Fruit fly (Drosophila melanogaster) whole organism, embryonic: ENCODE measurements around the gene Cyp1.

ENCODE experiments used
- Ada2b ChIP-seq: fragments of 200-800 bp; sonication (Bioruptor generic); IDR thresholded peaks from 2 replicates; pipeline ENCODE4 v1.3.6; 2022; ENCODE audit warnings: missing biosample characterization, missing genetic modification characterization
- CG12219 ChIP-seq: fragments of 200-800 bp; sonication (Bioruptor generic); optimal IDR thresholded peaks from 3 replicates; lab custom pipeline; 2018; ENCODE audit warnings: missing biosample characterization, mild to moderate bottlenecking, missing genetic modification characterization
- CG12744 ChIP-seq: fragments of 200-800 bp; sonication (Bioruptor generic); optimal IDR thresholded peaks from 2 replicates; lab custom pipeline; 2016; ENCODE audit warnings: missing biosample characterization, missing genetic modification characterization
- CG15011 ChIP-seq: fragments of 200-800 bp; sonication (Bioruptor generic); optimal IDR thresholded peaks from 3 replicates; lab custom pipeline; 2018; ENCODE audit warnings: missing biosample characterization, mild to moderate bottlenecking, missing genetic modification characterization
- CG18262 ChIP-seq: fragments of 200-800 bp; optimal IDR thresholded peaks from 3 replicates; lab custom pipeline; 2019; ENCODE audit warnings: missing biosample characterization, mild to moderate bottlenecking, missing genetic modification characterization, moderate library complexity
- CG2120 ChIP-seq: fragments of 200-800 bp; sonication (Bioruptor generic); optimal IDR thresholded peaks from 3 replicates; lab custom pipeline; 2016; ENCODE audit warnings: missing biosample characterization, missing genetic modification characterization
- CG30403 ChIP-seq: fragments of 200-800 bp; sonication (Bioruptor generic); optimal IDR thresholded peaks from 3 replicates; lab custom pipeline; 2016; ENCODE audit warnings: missing biosample characterization, missing genetic modification characterization
- CG31224 ChIP-seq: fragments of 200-800 bp; sonication (Bioruptor generic); IDR thresholded peaks from 2 replicates; pipeline ENCODE4 v1.3.6; 2022; ENCODE audit warnings: missing biosample characterization, missing genetic modification characterization
- CG3847 ChIP-seq: fragments of 200-800 bp; sonication (Bioruptor generic); IDR thresholded peaks from 2 replicates; pipeline ENCODE4 v1.3.6; 2022; ENCODE audit warnings: missing biosample characterization, missing genetic modification characterization
- CG4328 ChIP-seq: fragments of 200-800 bp; sonication (Bioruptor generic); optimal IDR thresholded peaks from 3 replicates; lab custom pipeline; 2017; ENCODE audit warnings: missing biosample characterization, missing genetic modification reagents, missing genetic modification characterization
- CG43689 ChIP-seq: fragments of 200-800 bp; sonication (Bioruptor generic); IDR thresholded peaks from 2 replicates; pipeline ENCODE4 v1.3.6; 2022; ENCODE audit warnings: missing biosample characterization, missing genetic modification characterization
- CG5180 ChIP-seq: fragments of 200-800 bp; sonication (Bioruptor generic); optimal IDR thresholded peaks from 3 replicates; lab custom pipeline; 2017; ENCODE audit warnings: missing biosample characterization, missing genetic modification characterization, mild to moderate bottlenecking, moderate library complexity, missing genetic modification reagents
- CG5245 ChIP-seq: fragments of 200-800 bp; sonication (Bioruptor generic); optimal IDR thresholded peaks from 3 replicates; lab custom pipeline; 2016; ENCODE audit warnings: missing biosample characterization, missing genetic modification characterization
- CG7745 ChIP-seq: fragments of 200-800 bp; sonication (Bioruptor generic); optimal IDR thresholded peaks from 2 replicates; lab custom pipeline; 2018; ENCODE audit warnings: missing biosample characterization, mild to moderate bottlenecking, missing genetic modification characterization, moderate library complexity
- CG7839 ChIP-seq: fragments of 200-800 bp; sonication (Bioruptor generic); optimal IDR thresholded peaks from 3 replicates; lab custom pipeline; 2018; ENCODE audit warnings: missing biosample characterization, mild to moderate bottlenecking, missing genetic modification characterization, moderate library complexity
- CG8089 ChIP-seq: fragments of 200-800 bp; sonication (Bioruptor generic); optimal IDR thresholded peaks from 3 replicates; lab custom pipeline; 2016; ENCODE audit warnings: missing biosample characterization, missing genetic modification characterization
- CG8924 ChIP-seq: fragments of 200-800 bp; optimal IDR thresholded peaks from 3 replicates; lab custom pipeline; 2019; ENCODE audit warnings: missing biosample characterization, mild to moderate bottlenecking, missing genetic modification characterization, moderate library complexity
- CG9727 ChIP-seq: fragments of 200-800 bp; sonication (Bioruptor generic); optimal IDR thresholded peaks from 3 replicates; lab custom pipeline; 2017; ENCODE audit warnings: missing biosample characterization, mild to moderate bottlenecking, missing genetic modification characterization
- Camta ChIP-seq: fragments of 200-800 bp; sonication (Bioruptor generic); optimal IDR thresholded peaks from 2 replicates; lab custom pipeline; 2016; ENCODE audit warnings: missing biosample characterization, missing genetic modification characterization
- Chrac-16 ChIP-seq: fragments of 200-800 bp; sonication (Bioruptor generic); optimal IDR thresholded peaks from 3 replicates; lab custom pipeline; 2016; ENCODE audit warnings: missing biosample characterization, missing genetic modification characterization
- Eip74EF ChIP-seq, 2 experiments: fragments of 200-800 bp in 1 of 2; fragments of >200 bp in 1 of 2; sonication (Bioruptor generic) in 1 of 2; optimal IDR thresholded peaks; 2 replicates each; lab custom pipeline; 2017 to 2019; ENCODE audit warnings: missing biosample characterization in 2 of 2, missing genetic modification characterization in 2 of 2, mild to moderate bottlenecking in 1 of 2, moderate library complexity in 1 of 2
- Fer2 ChIP-seq: fragments of 200-800 bp; sonication (Bioruptor generic); optimal IDR thresholded peaks from 2 replicates; lab custom pipeline; 2018; ENCODE audit warnings: missing biosample characterization, mild to moderate bottlenecking, missing genetic modification characterization, moderate library complexity
- H15 ChIP-seq: fragments of 200-800 bp; sonication (Bioruptor generic); IDR thresholded peaks from 3 replicates; pipeline ENCODE4 v1.3.6; 2022; ENCODE audit warnings: missing biosample characterization, missing genetic modification characterization
- HLH54F ChIP-seq: fragments of 200-800 bp; sonication (Bioruptor generic); optimal IDR thresholded peaks from 3 replicates; lab custom pipeline; 2016; ENCODE audit warnings: missing biosample characterization, missing genetic modification characterization
- Hey ChIP-seq: fragments of 200-800 bp; sonication (Bioruptor generic); optimal IDR thresholded peaks from 3 replicates; lab custom pipeline; 2018; ENCODE audit warnings: missing biosample characterization, mild to moderate bottlenecking, missing genetic modification characterization
- Hr3 ChIP-seq: fragments of 200-800 bp; sonication (Bioruptor generic); optimal IDR thresholded peaks from 3 replicates; lab custom pipeline; 2016; ENCODE audit warnings: missing biosample characterization, missing genetic modification characterization
- Hr51 ChIP-seq, 2 experiments: fragments of 200-800 bp; sonication (Bioruptor generic); optimal IDR thresholded peaks; 2 replicates in 1 of 2; 3 replicates in 1 of 2; lab custom pipeline; 2016 to 2018; ENCODE audit warnings: missing biosample characterization in 2 of 2, missing genetic modification characterization in 2 of 2, mild to moderate bottlenecking in 1 of 2, moderate library complexity in 1 of 2
- Max ChIP-seq: fragments of 200-800 bp; sonication (Bioruptor generic); optimal IDR thresholded peaks from 2 replicates; lab custom pipeline; 2016; ENCODE audit warnings: missing biosample characterization, mild to moderate bottlenecking, missing genetic modification characterization
- Nf-YA ChIP-seq: fragments of 200-800 bp; sonication (Bioruptor generic); IDR thresholded peaks from 2 replicates; pipeline ENCODE4 v1.3.6; 2022; ENCODE audit warnings: missing biosample characterization, missing genetic modification characterization
- Opbp ChIP-seq: fragments of 200-800 bp; sonication (Bioruptor generic); IDR thresholded peaks from 3 replicates; pipeline ENCODE4 v1.3.6; 2022; ENCODE audit warnings: missing biosample characterization, missing genetic modification characterization; ENCODE audit not compliant: partially characterized antibody
- Trl ChIP-seq, 3 experiments: fragments of >200 bp in 2 of 3; fragments of 200-800 bp in 1 of 3; sonication (Bioruptor generic) in 1 of 3; optimal IDR thresholded peaks; 2 replicates in 1 of 3; 3 replicates in 2 of 3; lab custom pipeline; 2016 to 2017; ENCODE audit warnings: missing biosample characterization in 1 of 3, missing genetic modification characterization in 1 of 3
- Xrp1 ChIP-seq: fragments of 200-800 bp; sonication (Bioruptor generic); IDR thresholded peaks from 2 replicates; pipeline ENCODE4 v1.3.6; 2022; ENCODE audit warnings: missing biosample characterization, missing genetic modification characterization
- al ChIP-seq: fragments of 200-800 bp; sonication (Bioruptor generic); IDR thresholded peaks from 2 replicates; pipeline ENCODE4 v1.3.6; 2022; ENCODE audit warnings: missing biosample characterization, missing genetic modification characterization
- ara ChIP-seq: fragments of 200-800 bp; sonication (Bioruptor generic); IDR thresholded peaks from 2 replicates; pipeline ENCODE4 v1.3.6; 2022; ENCODE audit warnings: missing biosample characterization, missing genetic modification characterization
- ase ChIP-seq: fragments of 200-800 bp; sonication (Bioruptor generic); IDR thresholded peaks from 3 replicates; pipeline ENCODE4 v1.3.6; 2022; ENCODE audit warnings: missing biosample characterization, missing genetic modification characterization
- ato ChIP-seq: fragments of 200-800 bp; sonication (Bioruptor generic); IDR thresholded peaks from 2 replicates; pipeline ENCODE4 v1.3.6; 2022; ENCODE audit warnings: missing biosample characterization, missing genetic modification characterization; ENCODE audit not compliant: partially characterized antibody
- btn ChIP-seq: fragments of 200-800 bp; sonication (Bioruptor generic); optimal IDR thresholded peaks from 2 replicates; lab custom pipeline; 2016; ENCODE audit warnings: missing biosample characterization, missing genetic modification characterization
- crp ChIP-seq, 2 experiments: fragments of 200-800 bp; sonication (Bioruptor generic); optimal IDR thresholded peaks; 2 replicates in 1 of 2; 3 replicates in 1 of 2; lab custom pipeline; 2017; ENCODE audit warnings: missing biosample characterization in 2 of 2, missing genetic modification characterization in 2 of 2, mild to moderate bottlenecking in 1 of 2, moderate library complexity in 1 of 2
- cwo ChIP-seq: fragments of 200-800 bp; sonication (Bioruptor generic); optimal IDR thresholded peaks from 3 replicates; lab custom pipeline; 2017; ENCODE audit warnings: missing biosample characterization, missing genetic modification characterization, mild to moderate bottlenecking, moderate library complexity, missing genetic modification reagents
- ems ChIP-seq: fragments of 200-800 bp; sonication (Bioruptor generic); optimal IDR thresholded peaks from 3 replicates; lab custom pipeline; 2016; ENCODE audit warnings: missing biosample characterization, missing genetic modification characterization
- en ChIP-seq: fragments of 200-800 bp; sonication (Bioruptor generic); optimal IDR thresholded peaks from 2 replicates; lab custom pipeline; 2016; ENCODE audit warnings: missing biosample characterization, missing genetic modification characterization
- grn ChIP-seq: fragments of 200-800 bp; sonication (Bioruptor generic); optimal IDR thresholded peaks from 3 replicates; lab custom pipeline; 2017; ENCODE audit warnings: missing biosample characterization, missing genetic modification characterization
- lilli ChIP-seq: fragments of 200-800 bp; sonication (Bioruptor generic); optimal IDR thresholded peaks from 3 replicates; lab custom pipeline; 2016; ENCODE audit warnings: missing biosample characterization, missing genetic modification characterization
- lola ChIP-seq, 3 experiments: fragments of >200 bp in 2 of 3; fragments of 200-800 bp in 1 of 3; sonication (Bioruptor generic) in 1 of 3; optimal IDR thresholded peaks; 2 replicates each; lab custom pipeline; 2017 to 2019; ENCODE audit warnings: missing biosample characterization in 3 of 3, missing genetic modification characterization in 3 of 3, mild to moderate bottlenecking in 1 of 3, moderate library complexity in 1 of 3
- pita ChIP-seq: fragments of 200-800 bp; sonication (Bioruptor generic); optimal IDR thresholded peaks from 2 replicates; lab custom pipeline; 2017; ENCODE audit warnings: missing biosample characterization, mild to moderate bottlenecking, missing genetic modification characterization
- stwl ChIP-seq: fragments of 200-800 bp; sonication (Bioruptor generic); optimal IDR thresholded peaks from 3 replicates; lab custom pipeline; 2018; ENCODE audit warnings: missing biosample characterization, mild to moderate bottlenecking, missing genetic modification characterization, moderate library complexity
- tna ChIP-seq: fragments of 200-800 bp; sonication (Bioruptor generic); IDR thresholded peaks from 2 replicates; pipeline ENCODE4 v1.3.6; 2022; ENCODE audit warnings: missing biosample characterization, missing genetic modification characterization; ENCODE audit not compliant: partially characterized antibody
- vfl ChIP-seq: fragments of 200-800 bp; sonication (Bioruptor generic); optimal IDR thresholded peaks from 2 replicates; lab custom pipeline; 2016; ENCODE audit warnings: missing biosample characterization, missing genetic modification characterization

The Cyp1 gene

dm6 chrX:16358670-16359320 lies 38.6 kb upstream of the Cyp1 start, which contains the start of the genes U2af50 and PIG-Q (continued):
- TF ChIP-seq CG30403 (GFP tag; lab: Kevin White, UChicago) (peak; percentile 87), HLH54F (GFP tag; lab: Kevin White, UChicago) (peak; percentile 45), stwl (peak; percentile 66), CG43689 (no peak), pita (GFP tag; lab: Kevin White, UChicago) (no peak), ems (GFP tag; lab: Kevin White, UChicago) (peak; percentile 46), cwo (peak; percentile 84), lilli (GFP tag; lab: Kevin White, UChicago) (peak; percentile 83), CG3847 (GFP tag; lab: Robert Waterston, UW) (peak; percentile 93), crp (GFP tag; optimal IDR thresholded peaks at IDR 0.05; lab: Kevin White, UChicago) (peak in 1 of 2 experiments; percentile 48), CG4328 (GFP tag; lab: Kevin White, UChicago) (peak; percentile 82), CG8089 (GFP tag; lab: Kevin White, UChicago) (peak; percentile 47), Ada2b (GFP tag; lab: Robert Waterston, UW) (peak; percentile 93), Max (peak; percentile 84), Hr3 (GFP tag; lab: Kevin White, UChicago) (peak; percentile 94), tna (GFP tag; lab: Robert Waterston, UW) (no peak), CG7745 (tag; lab: Kevin White, UChicago) (peak; percentile 13), CG2120 (GFP tag; lab: Kevin White, UChicago) (peak; percentile 79), Chrac-16 (GFP tag; lab: Kevin White, UChicago) (peak; percentile 89), Trl (optimal IDR thresholded peaks at IDR 0.05; lab: Kevin White, UChicago) (no peak), Trl (GFP tag; optimal IDR thresholded peaks at IDR 0.05; lab: Kevin White, UChicago) (peak; percentile 51), al (GFP tag; lab: Robert Waterston, UW) (peak; percentile 91; the same call in 1 of the 2 replicates), CG12744 (GFP tag; lab: Kevin White, UChicago) (no peak), ara (GFP tag; lab: Robert Waterston, UW) (no peak; the same call in 1 of the 2 replicates), en (GFP tag; lab: Kevin White, UChicago) (no peak), CG18262 (tag; lab: Kevin White, UChicago) (peak; percentile 95), ato (no peak), CG9727 (peak; percentile 93), vfl (GFP tag; lab: Kevin White, UChicago) (peak; percentile 16), CG15011 (GFP tag; lab: Kevin White, UChicago) (no peak), Hr51 (GFP tag; optimal IDR thresholded peaks at IDR 0.05; lab: Kevin White, UChicago) (peak; percentile 45 to 94), Nf-YA (peak; percentile 79), CG7839 (tag; lab: Kevin White, UChicago) (peak; percentile 96), lola (GFP tag; optimal IDR thresholded peaks at IDR 0.05; lab: Kevin White, UChicago) (peak in 1 of 3 experiments; percentile 92), grn (GFP tag; lab: Kevin White, UChicago) (no peak), CG31224 (peak; percentile 86), ase (peak; percentile 84), H15 (GFP tag; lab: Robert Waterston, UW) (peak; percentile 89), Fer2 (tag; lab: Kevin White, UChicago) (peak; percentile 78), Hey (no peak), CG8924 (tag; lab: Kevin White, UChicago) (peak; percentile 95), Camta (GFP tag; lab: Kevin White, UChicago) (peak; percentile 57), CG12219 (GFP tag; lab: Kevin White, UChicago) (peak; percentile 78), CG5180 (GFP tag; lab: Kevin White, UChicago) (no peak), Xrp1 (GFP tag; lab: Robert Waterston, UW) (peak; percentile 95), CG5245 (GFP tag; lab: Kevin White, UChicago) (peak; percentile 83), Opbp (0 out of 3 replicates have a peak, but pooled peaks have one; percentile 34), Eip74EF (GFP tag; optimal IDR thresholded peaks at IDR 0.05; lab: Kevin White, UChicago) (no peak), btn (GFP tag; lab: Kevin White, UChicago) (no peak)
